Fruit fly (Drosophila melanogaster): ENCODE data around the gene CG34250.
A peak's percentile ranks its signal among the peaks of the same experiment; 100 is the strongest.

Gene CG34250

dm6 chr3L:17438872-17439495 is 37.0 kb upstream of the CG34250 start, which contains the start of gene CG18265:
Gene CG18265 (plus strand): TSS chr3L:17439401.
- TF ChIP-seq rgr (GFP tag; optimal IDR thresholded peaks at IDR 0.05) (no peak), N (GFP tag; optimal IDR thresholded peaks at IDR 0.05) (no peak), foxo (GFP tag; optimal IDR thresholded peaks at IDR 0.05) (no peak), CrebA (GFP tag; optimal IDR thresholded peaks at IDR 0.05; ENCODE audit: borderline replicate concordance) (no peak), Sp1 (GFP tag; optimal IDR thresholded peaks at IDR 0.05) (no peak), h (GFP tag; optimal IDR thresholded peaks at IDR 0.05) (no peak), Rel (GFP tag; optimal IDR thresholded peaks at IDR 0.05) (no peak), Rel (tag; optimal IDR thresholded peaks at IDR 0.05) (no peak), br (GFP tag; optimal IDR thresholded peaks at IDR 0.05) (no peak), Dif (GFP tag; optimal IDR thresholded peaks at IDR 0.05; ENCODE audit: partially characterized antibody) (no peak), HLH106 (tag; optimal IDR thresholded peaks at IDR 0.05) (no peak), CG9705 (GFP tag; optimal IDR thresholded peaks at IDR 0.05) (no peak), CG32264 (GFP tag; optimal IDR thresholded peaks at IDR 0.05) (no peak), dmrt93B (GFP tag; optimal IDR thresholded peaks at IDR 0.05) (no peak), Dfd (GFP tag; optimal IDR thresholded peaks at IDR 0.05) (no peak), ey (GFP tag; optimal IDR thresholded peaks at IDR 0.05) (no peak), Myc (optimal IDR thresholded peaks at IDR 0.05) (no peak)

- TF ChIP-seq Hr83 (GFP tag; optimal IDR thresholded peaks at IDR 0.05; ENCODE audit: poor library complexity, severe bottlenecking) (no peak), Dfd (GFP tag; optimal IDR thresholded peaks at IDR 0.05) (peak; percentile 72)
Observed at dm6 chr3L:17441602-17442001, 34.4 kb upstream of the CG34250 start.

dm6 chr3L:17444569-17444968 is 31.5 kb upstream of the CG34250 start:
- TF ChIP-seq tai (GFP tag; optimal IDR thresholded peaks at IDR 0.05) (no peak), br (GFP tag; optimal IDR thresholded peaks at IDR 0.05) (no peak), Vsx2 (GFP tag; optimal IDR thresholded peaks at IDR 0.05; ENCODE audit: partially characterized antibody) (no peak), woc (GFP tag; optimal IDR thresholded peaks at IDR 0.05) (no peak), fru (GFP tag; optimal IDR thresholded peaks at IDR 0.05) (no peak), Rel (GFP tag; optimal IDR thresholded peaks at IDR 0.05) (no peak), Rel (tag; optimal IDR thresholded peaks at IDR 0.05) (no peak), ey (GFP tag; optimal IDR thresholded peaks at IDR 0.05) (no peak)

- TF ChIP-seq Mio (GFP tag; optimal IDR thresholded peaks at IDR 0.05) (no peak), Dfd (GFP tag; optimal IDR thresholded peaks at IDR 0.05) (peak; percentile 82), br (GFP tag; optimal IDR thresholded peaks at IDR 0.05) (no peak), OdsH (GFP tag; optimal IDR thresholded peaks at IDR 0.05) (no peak)
Observed at dm6 chr3L:17445629-17446431, 30.2 kb upstream of the CG34250 start.

- TF ChIP-seq OdsH (GFP tag; optimal IDR thresholded peaks at IDR 0.05): no peak
- no peak for TF ChIP-seq sv (GFP tag; optimal IDR thresholded peaks at IDR 0.05)
- no peak for TF ChIP-seq Vsx2 (GFP tag; optimal IDR thresholded peaks at IDR 0.05; ENCODE audit: partially characterized antibody)
- no peak for TF ChIP-seq usp (GFP tag; optimal IDR thresholded peaks at IDR 0.05)
- TF ChIP-seq CG9705 (GFP tag; optimal IDR thresholded peaks at IDR 0.05): no peak
- TF ChIP-seq dmrt93B (GFP tag; optimal IDR thresholded peaks at IDR 0.05): no peak
- no peak for TF ChIP-seq HLH106 (tag; optimal IDR thresholded peaks at IDR 0.05)
- no peak for TF ChIP-seq foxo (GFP tag; optimal IDR thresholded peaks at IDR 0.05)
- no peak for TF ChIP-seq Rel (GFP tag; optimal IDR thresholded peaks at IDR 0.05)
- TF ChIP-seq Rel (tag; optimal IDR thresholded peaks at IDR 0.05): no peak
- TF ChIP-seq CrebA (GFP tag; optimal IDR thresholded peaks at IDR 0.05; ENCODE audit: borderline replicate concordance): no peak
- no peak for TF ChIP-seq Hnf4 (GFP tag; optimal IDR thresholded peaks at IDR 0.05)
- TF ChIP-seq dsf (GFP tag; optimal IDR thresholded peaks at IDR 0.05; ENCODE audit: borderline replicate concordance): no peak
- no peak for TF ChIP-seq pan (optimal IDR thresholded peaks at IDR 0.05)
- TF ChIP-seq CG32264 (GFP tag; optimal IDR thresholded peaks at IDR 0.05): no peak
Observed at dm6 chr3L:17447881-17448280, 28.1 kb upstream of the CG34250 start.

Data from whole organism, wandering third instar larva.